Fruit fly (Drosophila melanogaster) whole organism, embryonic: ENCODE measurements around the gene lectin-29Ca.
A peak's percentile ranks its signal among the peaks of the same experiment; 100 is the strongest.

ENCODE experiments used
- Asciz ChIP-seq: fragments of 200-800 bp; sonication (Bioruptor generic); optimal IDR thresholded peaks from 2 replicates; lab custom pipeline; 2017; ENCODE audit warnings: missing biosample characterization, mild to moderate bottlenecking, missing genetic modification characterization, missing genetic modification reagents
- CG10959 ChIP-seq: fragments of 200-800 bp; sonication (Bioruptor generic); IDR thresholded peaks from 2 replicates; pipeline ENCODE4 v1.3.6; 2022; ENCODE audit warnings: missing biosample characterization, missing genetic modification characterization
- CG11398 ChIP-seq: fragments of 200-800 bp; sonication (Bioruptor generic); optimal IDR thresholded peaks from 2 replicates; lab custom pipeline; 2016; ENCODE audit warnings: missing biosample characterization, missing genetic modification characterization
- CG11695 ChIP-seq: fragments of 200-800 bp; sonication (Bioruptor generic); IDR thresholded peaks from 3 replicates; pipeline ENCODE4 v1.3.6; 2022; ENCODE audit warnings: missing biosample characterization, missing genetic modification characterization
- CG11696 ChIP-seq: fragments of 200-800 bp; sonication (Bioruptor generic); IDR thresholded peaks from 2 replicates; pipeline ENCODE4 v1.3.6; 2022; ENCODE audit warnings: missing biosample characterization, missing genetic modification characterization
- CG12155 ChIP-seq: fragments of 200-800 bp; sonication (Bioruptor generic); optimal IDR thresholded peaks from 3 replicates; lab custom pipeline; 2016; ENCODE audit warnings: missing biosample characterization, missing genetic modification characterization
- CG12391 ChIP-seq: fragments of 200-800 bp; sonication (Bioruptor generic); optimal IDR thresholded peaks from 3 replicates; lab custom pipeline; 2018; ENCODE audit warnings: missing biosample characterization, mild to moderate bottlenecking, missing genetic modification characterization, moderate library complexity
- CG1602 ChIP-seq: fragments of 200-800 bp; sonication (Bioruptor generic); optimal IDR thresholded peaks from 3 replicates; lab custom pipeline; 2016; ENCODE audit warnings: missing biosample characterization, missing genetic modification characterization
- CG16779 ChIP-seq: fragments of 200-800 bp; sonication (Bioruptor generic); IDR thresholded peaks from 2 replicates; pipeline ENCODE4 v1.3.6; 2022; ENCODE audit warnings: missing biosample characterization, missing genetic modification characterization
- CG16815 ChIP-seq: fragments of 200-800 bp; sonication (Bioruptor generic); optimal IDR thresholded peaks from 3 replicates; lab custom pipeline; 2017; ENCODE audit warnings: missing biosample characterization, mild to moderate bottlenecking, missing genetic modification characterization
- CG30403 ChIP-seq: fragments of 200-800 bp; sonication (Bioruptor generic); optimal IDR thresholded peaks from 3 replicates; lab custom pipeline; 2016; ENCODE audit warnings: missing biosample characterization, missing genetic modification characterization
- CG3407 ChIP-seq: fragments of 200-800 bp; sonication (Bioruptor generic); optimal IDR thresholded peaks from 2 replicates; lab custom pipeline; 2018; ENCODE audit warnings: missing biosample characterization, mild to moderate bottlenecking, missing genetic modification characterization
- CG34224 ChIP-seq: fragments of 200-800 bp; sonication (Bioruptor generic); IDR thresholded peaks from 3 replicates; pipeline ENCODE4 v1.3.6; 2022; ENCODE audit warnings: missing biosample characterization, missing genetic modification characterization; ENCODE audit not compliant: partially characterized antibody
- CG43689 ChIP-seq: fragments of 200-800 bp; sonication (Bioruptor generic); IDR thresholded peaks from 2 replicates; pipeline ENCODE4 v1.3.6; 2022; ENCODE audit warnings: missing biosample characterization, missing genetic modification characterization
- CG6254 ChIP-seq: fragments of 200-800 bp; sonication (Bioruptor generic); optimal IDR thresholded peaks from 3 replicates; lab custom pipeline; 2017; ENCODE audit warnings: mild to moderate bottlenecking, missing biosample characterization, missing genetic modification reagents, missing genetic modification characterization
- CG6765 ChIP-seq: fragments of 200-800 bp; sonication (Bioruptor generic); optimal IDR thresholded peaks from 3 replicates; lab custom pipeline; 2017; ENCODE audit warnings: missing biosample characterization, mild to moderate bottlenecking, missing genetic modification characterization
- CG7963 ChIP-seq: fragments of 200-800 bp; sonication (Bioruptor generic); IDR thresholded peaks from 3 replicates; pipeline ENCODE4 v1.3.6; 2022; ENCODE audit warnings: missing biosample characterization, missing genetic modification characterization; ENCODE audit not compliant: partially characterized antibody
- CG8089 ChIP-seq: fragments of 200-800 bp; sonication (Bioruptor generic); optimal IDR thresholded peaks from 3 replicates; lab custom pipeline; 2016; ENCODE audit warnings: missing biosample characterization, missing genetic modification characterization
- CG9609 ChIP-seq: fragments of 200-800 bp; sonication (Bioruptor generic); optimal IDR thresholded peaks from 3 replicates; lab custom pipeline; 2016; ENCODE audit warnings: missing biosample characterization, missing genetic modification characterization
- CoRest ChIP-seq: fragments of 200-800 bp; sonication (Bioruptor generic); optimal IDR thresholded peaks from 3 replicates; lab custom pipeline; 2018; ENCODE audit warnings: missing biosample characterization, mild to moderate bottlenecking, missing genetic modification characterization, moderate library complexity
- D ChIP-seq, 2 experiments: fragments of 200-800 bp in 1 of 2; fragments of >200 bp in 1 of 2; sonication (Bioruptor generic) in 1 of 2; optimal IDR thresholded peaks; 2 replicates in 1 of 2; 3 replicates in 1 of 2; lab custom pipeline; 2017; ENCODE audit warnings: mild to moderate bottlenecking in 1 of 2, missing biosample characterization in 1 of 2, missing genetic modification characterization in 1 of 2, missing genetic modification reagents in 1 of 2
- D19A ChIP-seq: fragments of 200-800 bp; optimal IDR thresholded peaks from 3 replicates; lab custom pipeline; 2019; ENCODE audit warnings: missing biosample characterization, mild to moderate bottlenecking, missing genetic modification characterization, moderate library complexity
- Dad ChIP-seq: fragments of 200-800 bp; sonication (Bioruptor generic); optimal IDR thresholded peaks from 3 replicates; lab custom pipeline; 2016; ENCODE audit warnings: missing biosample characterization, missing genetic modification characterization
- Dll ChIP-seq: fragments of 200-800 bp; sonication (Bioruptor generic); IDR thresholded peaks from 4 replicates; pipeline ENCODE4 v1.3.6; 2022; ENCODE audit warnings: missing biosample characterization, missing genetic modification characterization; ENCODE audit not compliant: partially characterized antibody
- ERR ChIP-seq: fragments of 200-800 bp; sonication (Bioruptor generic); optimal IDR thresholded peaks from 2 replicates; lab custom pipeline; 2016; ENCODE audit warnings: missing biosample characterization, missing genetic modification characterization
- Gug ChIP-seq: fragments of 200-800 bp; sonication (Bioruptor generic); IDR thresholded peaks from 4 replicates; pipeline ENCODE4 v1.3.6; 2022; ENCODE audit warnings: missing biosample characterization, missing genetic modification characterization
- MESR4 ChIP-seq: fragments of 200-800 bp; sonication (Bioruptor generic); optimal IDR thresholded peaks from 2 replicates; lab custom pipeline; 2018; ENCODE audit warnings: missing biosample characterization, mild to moderate bottlenecking, missing genetic modification characterization, moderate library complexity
- Mad ChIP-seq: fragments of 200-800 bp; sonication (Bioruptor generic); optimal IDR thresholded peaks from 2 replicates; lab custom pipeline; 2016; ENCODE audit warnings: missing biosample characterization, missing genetic modification characterization
- Myb ChIP-seq: fragments of 200-800 bp; sonication (Bioruptor generic); optimal IDR thresholded peaks from 2 replicates; lab custom pipeline; 2016; ENCODE audit warnings: missing biosample characterization, missing genetic modification characterization
- Taf1 ChIP-seq: fragments of 200-800 bp; sonication (Bioruptor generic); IDR thresholded peaks from 2 replicates; pipeline ENCODE4 v1.3.6; 2022; ENCODE audit warnings: missing biosample characterization, missing genetic modification characterization
- aop ChIP-seq: fragments of 200-800 bp; sonication (Bioruptor generic); IDR thresholded peaks from 2 replicates; pipeline ENCODE4 v1.3.6; 2022; ENCODE audit warnings: missing biosample characterization, missing genetic modification characterization
- cato ChIP-seq: fragments of 200-800 bp; sonication (Bioruptor generic); optimal IDR thresholded peaks from 2 replicates; lab custom pipeline; 2016; ENCODE audit warnings: missing biosample characterization, missing genetic modification characterization, borderline replicate concordance
- chinmo ChIP-seq: fragments of 200-800 bp; sonication (Bioruptor generic); IDR thresholded peaks from 4 replicates; pipeline ENCODE4 v1.3.6; 2022; ENCODE audit warnings: missing biosample characterization, missing genetic modification characterization; ENCODE audit not compliant: partially characterized antibody
- crc ChIP-seq: fragments of 200-800 bp; sonication (Bioruptor generic); optimal IDR thresholded peaks from 2 replicates; lab custom pipeline; 2016; ENCODE audit warnings: missing biosample characterization, missing genetic modification characterization
- esg ChIP-seq: fragments of 200-800 bp; sonication (Bioruptor generic); conservative IDR thresholded peaks from 2 replicates; pipeline ENCODE4 v1.3.6; 2022; ENCODE audit warnings: missing biosample characterization, missing genetic modification characterization
- h ChIP-seq: fragments of >200 bp; optimal IDR thresholded peaks from 2 replicates; lab custom pipeline; 2017
- kah ChIP-seq: fragments of 200-800 bp; sonication (Bioruptor generic); optimal IDR thresholded peaks from 2 replicates; lab custom pipeline; 2018; ENCODE audit warnings: missing biosample characterization, mild to moderate bottlenecking, missing genetic modification characterization
- nerfin-2 ChIP-seq: fragments of 200-800 bp; sonication (Bioruptor generic); IDR thresholded peaks from 2 replicates; pipeline ENCODE4 v1.3.6; 2022; ENCODE audit warnings: missing biosample characterization, missing genetic modification characterization; ENCODE audit not compliant: partially characterized antibody
- oc ChIP-seq: fragments of 200-800 bp; sonication (Bioruptor generic); optimal IDR thresholded peaks from 2 replicates; lab custom pipeline; 2018; ENCODE audit warnings: missing biosample characterization, mild to moderate bottlenecking, missing genetic modification characterization, moderate library complexity
- odd ChIP-seq: fragments of 200-800 bp; sonication (Bioruptor generic); optimal IDR thresholded peaks from 2 replicates; lab custom pipeline; 2017; ENCODE audit warnings: missing biosample characterization, mild to moderate bottlenecking, missing genetic modification characterization
- onecut ChIP-seq: fragments of 200-800 bp; sonication (Bioruptor generic); IDR thresholded peaks from 2 replicates; pipeline ENCODE4 v1.3.6; 2022; ENCODE audit warnings: missing biosample characterization, missing genetic modification characterization
- phol ChIP-seq: fragments of 200-800 bp; sonication (Bioruptor generic); optimal IDR thresholded peaks from 3 replicates; lab custom pipeline; 2018; ENCODE audit warnings: missing biosample characterization, mild to moderate bottlenecking, missing genetic modification characterization, moderate library complexity
- pros ChIP-seq: fragments of 200-800 bp; sonication (Bioruptor generic); optimal IDR thresholded peaks from 3 replicates; lab custom pipeline; 2019; ENCODE audit warnings: missing biosample characterization, mild to moderate bottlenecking, missing genetic modification characterization, moderate library complexity
- schlank ChIP-seq: fragments of 200-800 bp; sonication (Bioruptor generic); optimal IDR thresholded peaks from 2 replicates; lab custom pipeline; 2018; ENCODE audit warnings: missing biosample characterization, mild to moderate bottlenecking, missing genetic modification characterization
- slp2 ChIP-seq: fragments of 200-800 bp; sonication (Bioruptor generic); optimal IDR thresholded peaks from 2 replicates; lab custom pipeline; 2016; ENCODE audit warnings: missing biosample characterization, missing genetic modification characterization
- tap ChIP-seq: fragments of 200-800 bp; optimal IDR thresholded peaks from 3 replicates; lab custom pipeline; 2019; ENCODE audit warnings: missing biosample characterization, mild to moderate bottlenecking, missing genetic modification characterization, moderate library complexity

The lectin-29Ca gene

DNA sequence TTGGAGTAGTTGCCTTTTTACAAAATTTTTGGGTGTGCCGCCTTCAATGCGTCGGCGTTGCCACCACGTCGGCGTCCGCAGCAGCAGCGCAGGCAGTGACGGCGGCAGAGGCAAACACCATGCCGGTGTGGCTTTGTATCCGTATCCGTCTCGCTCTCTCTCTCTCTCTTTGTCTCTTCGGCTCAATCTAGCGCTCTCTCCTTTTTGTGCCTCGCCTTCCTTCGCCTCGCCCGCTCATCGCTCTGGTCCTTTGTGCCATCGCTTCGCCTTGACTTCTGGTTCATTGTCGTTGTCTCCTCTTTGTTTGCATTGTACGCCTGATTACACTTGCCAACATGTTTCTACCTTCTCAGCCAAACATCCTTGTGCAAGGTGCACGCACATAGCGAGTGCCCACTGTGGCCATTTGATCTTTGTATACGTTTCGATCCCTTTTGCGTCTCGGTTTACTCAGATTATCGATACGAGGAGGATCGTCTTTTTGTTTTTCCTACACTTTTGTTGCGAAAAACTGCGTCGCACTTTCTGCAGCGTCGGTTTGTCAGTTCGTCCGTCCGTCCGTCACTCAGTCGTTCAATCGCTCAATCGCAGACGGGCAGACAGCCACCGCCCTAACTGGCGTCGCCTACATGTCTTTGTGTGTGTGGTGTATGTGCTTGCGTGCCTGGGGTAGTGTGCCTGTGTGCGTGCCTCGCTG, 22.4 kb upstream of the lectin-29Ca start (continued):
- TF ChIP-seq CG7963 (GFP tag; lab: Robert Waterston, UW) (no peak), cato (GFP tag; lab: Kevin White, UChicago) (no peak), MESR4 (GFP tag; lab: Kevin White, UChicago) (no peak), phol (tag; lab: Kevin White, UChicago) (no peak), h (lab: Kevin White, UChicago) (no peak), esg (no peak), CG43689 (GFP tag; lab: Robert Waterston, UW) (no peak), CG11398 (GFP tag; lab: Kevin White, UChicago) (no peak), Dll (GFP tag; lab: Robert Waterston, UW) (no peak), Asciz (GFP tag; lab: Kevin White, UChicago) (no peak), chinmo (GFP tag; lab: Robert Waterston, UW) (0 out of 4 replicates have a peak, but pooled peaks have one; percentile 16), Mad (no peak), CG10959 (GFP tag; lab: Robert Waterston, UW) (no peak), oc (tag; lab: Kevin White, UChicago) (no peak), tap (tag; lab: Kevin White, UChicago) (no peak), schlank (tag; lab: Kevin White, UChicago) (no peak), CG3407 (GFP tag; lab: Kevin White, UChicago) (no peak), CG8089 (no peak), onecut (GFP tag; lab: Robert Waterston, UW) (no peak), CG12391 (no peak), kah (GFP tag; lab: Kevin White, UChicago) (no peak), CG30403 (GFP tag; lab: Kevin White, UChicago) (no peak), D19A (tag; lab: Kevin White, UChicago) (no peak), pros (GFP tag; lab: Kevin White, UChicago) (peak; percentile 89)

DNA sequence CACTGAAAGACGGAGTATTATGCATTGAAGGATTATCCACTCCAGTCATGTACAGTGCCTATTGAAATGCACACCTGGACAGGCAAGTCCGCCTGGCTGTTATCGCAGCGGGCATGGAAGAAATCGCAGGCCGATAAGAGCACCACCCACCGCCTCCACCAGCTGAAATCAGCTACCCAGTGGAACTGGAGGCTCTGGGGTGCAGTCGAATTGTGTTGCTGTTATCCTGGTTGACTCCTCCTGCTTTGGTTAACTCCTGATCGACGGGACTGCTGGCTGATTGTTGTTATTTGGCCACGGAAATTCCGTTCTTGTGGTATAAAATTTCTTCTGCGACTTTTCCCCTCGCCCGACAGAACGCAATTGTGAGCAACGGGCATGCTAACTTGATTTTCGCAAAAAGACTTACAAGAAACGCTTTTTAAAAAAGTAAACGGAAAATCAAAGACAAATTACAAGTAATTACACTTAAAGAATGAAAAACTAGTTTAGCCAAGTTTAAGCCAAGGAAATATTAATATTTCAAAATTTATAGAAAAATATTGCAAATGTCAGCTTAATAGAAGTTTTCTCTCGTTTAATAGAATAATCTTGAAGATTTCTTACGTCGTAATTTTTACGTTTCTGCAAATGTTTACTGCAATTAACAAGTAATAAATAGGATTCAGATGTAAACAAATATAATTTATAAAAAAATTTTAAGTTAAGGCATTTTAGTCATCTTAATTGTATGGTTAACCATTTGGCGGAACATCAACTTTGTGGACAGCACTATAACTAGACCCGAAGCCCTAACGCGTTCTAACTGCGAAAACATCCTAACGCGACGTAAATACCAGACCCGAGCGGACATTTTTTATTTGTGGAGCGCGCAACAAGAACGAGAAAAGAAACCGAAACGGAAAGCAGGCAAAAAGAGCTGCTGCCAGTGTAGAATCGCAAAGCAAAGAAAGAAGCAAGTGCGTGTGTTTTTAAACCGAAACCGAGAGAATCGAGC, 21.1 kb upstream of the lectin-29Ca start, which contains the start of the genes CG13398 and Akap200:
TSS of gene CG13398 (minus strand) at position 370 of the 997 bp plus-strand sequence.
TSS of gene Akap200 (plus strand) at position 804 of the 997 bp plus-strand sequence.
- peak; percentile 37 for TF ChIP-seq CG12155 (GFP tag; lab: Kevin White, UChicago)
- TF ChIP-seq aop (GFP tag; lab: Robert Waterston, UW), result no peak
- peak; percentile 41 for TF ChIP-seq D19A (tag; lab: Kevin White, UChicago)
- no peak for TF ChIP-seq esg
- TF ChIP-seq odd, result no peak
- TF ChIP-seq Dad, result no peak
- no peak for TF ChIP-seq Gug (GFP tag; lab: Robert Waterston, UW)
- TF ChIP-seq Taf1 (GFP tag; lab: Robert Waterston, UW), result no peak
- no peak for TF ChIP-seq CG9609 (GFP tag; lab: Kevin White, UChicago)
- TF ChIP-seq CG6765, result no peak
- no peak for TF ChIP-seq slp2 (GFP tag; lab: Kevin White, UChicago)
- no peak for TF ChIP-seq ERR (GFP tag; lab: Kevin White, UChicago)
- TF ChIP-seq CoRest (tag; lab: Kevin White, UChicago), result peak; percentile 70
- TF ChIP-seq CG1602 (GFP tag; lab: Kevin White, UChicago), result peak; percentile 31
- no peak for TF ChIP-seq CG11696
- TF ChIP-seq D (optimal IDR thresholded peaks at IDR 0.05; lab: Kevin White, UChicago), result no peak
- TF ChIP-seq D (GFP tag; optimal IDR thresholded peaks at IDR 0.05; lab: Kevin White, UChicago), result no peak
- TF ChIP-seq CG11695 (GFP tag; lab: Robert Waterston, UW), result no peak
- TF ChIP-seq CG16815 (GFP tag; lab: Kevin White, UChicago), result peak; percentile 33
- no peak for TF ChIP-seq CG16779 (GFP tag; lab: Robert Waterston, UW)
- no peak for TF ChIP-seq crc (GFP tag; lab: Kevin White, UChicago)
- TF ChIP-seq nerfin-2, result no peak
- TF ChIP-seq CG6254, result no peak
- no peak for TF ChIP-seq CG34224 (GFP tag; lab: Robert Waterston, UW)
- peak; percentile 81 for TF ChIP-seq Myb (GFP tag; lab: Kevin White, UChicago)
